Worm (Caenorhabditis elegans): Measurements from ENCODE around the gene clec-163.

The clec-163 gene

ce11 chrIII:10831483-10831882 lies 37.3 kb downstream of the clec-163 start:
- no peak for TF ChIP-seq nhr-237 (tag; optimal IDR thresholded peaks at IDR 0.05)
- TF ChIP-seq nfya-1 (tag; optimal IDR thresholded peaks at IDR 0.05; ENCODE audit: insufficient read depth) = no peak
- no peak for TF ChIP-seq ceh-9 (tag; optimal IDR thresholded peaks at IDR 0.05)
- no peak for TF ChIP-seq unc-62 (GFP tag; optimal IDR thresholded peaks at IDR 0.05)
- TF ChIP-seq egl-27 (tag; optimal IDR thresholded peaks at IDR 0.05) = no peak
- no peak for TF ChIP-seq daf-12 (tag; optimal IDR thresholded peaks at IDR 0.05)

- TF ChIP-seq nhr-43 (tag; optimal IDR thresholded peaks at IDR 0.05; ENCODE audit: poor library complexity, severe bottlenecking) = no peak
- TF ChIP-seq eor-1 (tag; optimal IDR thresholded peaks at IDR 0.05) = no peak
- TF ChIP-seq unc-62 (GFP tag; optimal IDR thresholded peaks at IDR 0.05) = no peak
- TF ChIP-seq aly-2 (tag; optimal IDR thresholded peaks at IDR 0.05) = no peak
- TF ChIP-seq ZK546.5 (tag; optimal IDR thresholded peaks at IDR 0.05) = no peak
- no peak for TF ChIP-seq lin-15B (tag; optimal IDR thresholded peaks at IDR 0.05)
- TF ChIP-seq snpc-4 (tag; optimal IDR thresholded peaks at IDR 0.05) = no peak
- no peak for TF ChIP-seq egl-5 (tag; optimal IDR thresholded peaks at IDR 0.05)
- TF ChIP-seq daf-12 (tag; optimal IDR thresholded peaks at IDR 0.05) = no peak
- TF ChIP-seq unc-39 (tag; optimal IDR thresholded peaks at IDR 0.05) = no peak
- no peak for TF ChIP-seq ceh-16 (tag; optimal IDR thresholded peaks at IDR 0.05)
- TF ChIP-seq elt-1 (tag; optimal IDR thresholded peaks at IDR 0.05) = no peak
- TF ChIP-seq nhr-25 (tag; optimal IDR thresholded peaks at IDR 0.05) = no peak
- no peak for TF ChIP-seq nhr-11 (tag; optimal IDR thresholded peaks at IDR 0.05)
- no peak for TF ChIP-seq nhr-67 (tag; optimal IDR thresholded peaks at IDR 0.05)
- no peak for TF ChIP-seq fkh-2 (tag; optimal IDR thresholded peaks at IDR 0.05)
Observed at ce11 chrIII:10832636-10833035, 38.5 kb downstream of the clec-163 start, which contains the start of gene sbsp-1. Gene sbsp-1, plus strand, starts transcription at chrIII:10832936.

ce11 chrIII:10844873-10845272 lies 50.7 kb downstream of the clec-163 start, which contains the start of gene pde-12:
Gene pde-12, minus strand, starts transcription at chrIII:10845020.
- TF ChIP-seq pqm-1 (tag; optimal IDR thresholded peaks at IDR 0.05) (no peak), nhr-23 (tag; optimal IDR thresholded peaks at IDR 0.05) (peak; percentile 91), eor-1 (tag; optimal IDR thresholded peaks at IDR 0.05) (no peak), ceh-16 (tag; optimal IDR thresholded peaks at IDR 0.05) (no peak), elt-3 (tag; optimal IDR thresholded peaks at IDR 0.05) (no peak), fos-1 (tag; optimal IDR thresholded peaks at IDR 0.05) (no peak), snpc-4 (tag; optimal IDR thresholded peaks at IDR 0.05) (peak; percentile 25), tbx-2 (tag; optimal IDR thresholded peaks at IDR 0.05) (peak; percentile 83), mml-1 (tag; optimal IDR thresholded peaks at IDR 0.05) (no peak), ceh-28 (tag; optimal IDR thresholded peaks at IDR 0.05) (peak; percentile 51), fkh-2 (tag; optimal IDR thresholded peaks at IDR 0.05) (no peak), lsy-12 (tag; optimal IDR thresholded peaks at IDR 0.05) (peak; percentile 83), egl-5 (tag; optimal IDR thresholded peaks at IDR 0.05) (peak; percentile 1), daf-12 (tag; optimal IDR thresholded peaks at IDR 0.05) (no peak), fkh-10 (GFP tag; optimal IDR thresholded peaks at IDR 0.05) (no peak), nhr-67 (tag; optimal IDR thresholded peaks at IDR 0.05) (no peak), skn-1 (tag; optimal IDR thresholded peaks at IDR 0.05) (peak; percentile 52), ama-1 (optimal IDR thresholded peaks at IDR 0.05) (no peak), hmg-11 (tag; optimal IDR thresholded peaks at IDR 0.05) (peak; percentile 71), nhr-25 (tag; optimal IDR thresholded peaks at IDR 0.05) (peak; percentile 67), unc-39 (tag; optimal IDR thresholded peaks at IDR 0.05) (no peak), nhr-43 (tag; optimal IDR thresholded peaks at IDR 0.05; ENCODE audit: poor library complexity, severe bottlenecking) (peak; percentile 76), lin-15B (tag; optimal IDR thresholded peaks at IDR 0.05) (peak; percentile 89), nhr-11 (tag; optimal IDR thresholded peaks at IDR 0.05) (no peak), egl-27 (tag; optimal IDR thresholded peaks at IDR 0.05) (no peak), unc-62 (GFP tag; optimal IDR thresholded peaks at IDR 0.05) (no peak), sea-2 (GFP tag; optimal IDR thresholded peaks at IDR 0.05) (no peak), nfya-1 (tag; optimal IDR thresholded peaks at IDR 0.05; ENCODE audit: insufficient read depth) (peak; percentile 87), lin-39 (tag; optimal IDR thresholded peaks at IDR 0.05) (peak; percentile 20), nhr-76 (tag; optimal IDR thresholded peaks at IDR 0.05) (no peak), R02D3.7 (tag; optimal IDR thresholded peaks at IDR 0.05) (peak; percentile 67), elt-1 (tag; optimal IDR thresholded peaks at IDR 0.05) (peak; percentile 44), mdl-1 (tag; optimal IDR thresholded peaks at IDR 0.05) (no peak), nhr-77 (tag; optimal IDR thresholded peaks at IDR 0.05) (peak; percentile 56), zag-1 (tag; optimal IDR thresholded peaks at IDR 0.05) (no peak), aly-2 (tag; optimal IDR thresholded peaks at IDR 0.05) (no peak), ztf-4 (tag; optimal IDR thresholded peaks at IDR 0.05) (no peak), nhr-237 (tag; optimal IDR thresholded peaks at IDR 0.05) (no peak), ceh-9 (tag; optimal IDR thresholded peaks at IDR 0.05) (no peak), ZK546.5 (tag; optimal IDR thresholded peaks at IDR 0.05) (no peak), pha-4 (tag; optimal IDR thresholded peaks at IDR 0.05) (peak; percentile 82), ceh-82 (tag; optimal IDR thresholded peaks at IDR 0.05) (peak; percentile 6), ztf-11 (tag; optimal IDR thresholded peaks at IDR 0.05) (no peak), nhr-12 (tag; optimal IDR thresholded peaks at IDR 0.05) (no peak), nhr-28 (tag; optimal IDR thresholded peaks at IDR 0.05) (no peak), elt-2 (tag; optimal IDR thresholded peaks at IDR 0.05) (peak; percentile 44), jun-1 (tag; optimal IDR thresholded peaks at IDR 0.05) (peak; percentile 62)

Data from whole organism, L3 larva.